Fruit fly (Drosophila melanogaster) whole organism, embryonic: ENCODE measurements around the gene CG10959.

ENCODE experiments used
- Antp ChIP-seq: fragments of 200-800 bp; sonication (Bioruptor generic); optimal IDR thresholded peaks from 3 replicates; lab custom pipeline; 2016; ENCODE audit warnings: missing biosample characterization, missing genetic modification characterization
- Asciz ChIP-seq: fragments of 200-800 bp; sonication (Bioruptor generic); optimal IDR thresholded peaks from 2 replicates; lab custom pipeline; 2017; ENCODE audit warnings: missing biosample characterization, mild to moderate bottlenecking, missing genetic modification characterization, missing genetic modification reagents
- Atf3 ChIP-seq: fragments of 200-800 bp; sonication (Bioruptor generic); optimal IDR thresholded peaks from 3 replicates; lab custom pipeline; 2016; ENCODE audit warnings: missing biosample characterization, missing genetic modification characterization
- B-H1 ChIP-seq: fragments of 200-800 bp; sonication (Bioruptor generic); IDR thresholded peaks from 3 replicates; pipeline ENCODE4 v1.3.6; 2022; ENCODE audit warnings: missing biosample characterization, missing genetic modification characterization
- CG10267 ChIP-seq: fragments of 200-800 bp; sonication (Bioruptor generic); optimal IDR thresholded peaks from 2 replicates; lab custom pipeline; 2018; ENCODE audit warnings: missing biosample characterization, mild to moderate bottlenecking, missing genetic modification characterization, moderate library complexity
- CG10366 ChIP-seq: fragments of 200-800 bp; sonication (Bioruptor generic); IDR thresholded peaks from 2 replicates; pipeline ENCODE4 v1.3.6; 2022; ENCODE audit warnings: missing biosample characterization, missing genetic modification characterization
- CG10462 ChIP-seq: fragments of 200-800 bp; sonication (Bioruptor generic); optimal IDR thresholded peaks from 2 replicates; lab custom pipeline; 2016; ENCODE audit warnings: missing biosample characterization, missing genetic modification characterization
- CG11723 ChIP-seq: fragments of 200-800 bp; sonication (Bioruptor generic); optimal IDR thresholded peaks from 2 replicates; lab custom pipeline; 2017; ENCODE audit warnings: missing biosample characterization, mild to moderate bottlenecking, missing genetic modification characterization
- CG14014 ChIP-seq: fragments of 200-800 bp; sonication (Bioruptor generic); IDR thresholded peaks from 2 replicates; pipeline ENCODE4 v1.3.6; 2022; ENCODE audit warnings: missing biosample characterization, missing genetic modification characterization
- CG14050 ChIP-seq: fragments of 200-800 bp; sonication (Bioruptor generic); IDR thresholded peaks from 3 replicates; pipeline ENCODE4 v1.3.6; 2022; ENCODE audit warnings: missing biosample characterization, missing genetic modification characterization
- CG15269 ChIP-seq: fragments of 200-800 bp; sonication (Bioruptor generic); optimal IDR thresholded peaks from 2 replicates; lab custom pipeline; 2018; ENCODE audit warnings: missing biosample characterization, mild to moderate bottlenecking, missing genetic modification characterization, moderate library complexity
- CG1603 ChIP-seq: fragments of 200-800 bp; sonication (Bioruptor generic); optimal IDR thresholded peaks from 2 replicates; lab custom pipeline; 2019; ENCODE audit warnings: missing biosample characterization, mild to moderate bottlenecking, missing genetic modification characterization, moderate library complexity
- CG16779 ChIP-seq: fragments of 200-800 bp; sonication (Bioruptor generic); IDR thresholded peaks from 2 replicates; pipeline ENCODE4 v1.3.6; 2022; ENCODE audit warnings: missing biosample characterization, missing genetic modification characterization
- CG17359 ChIP-seq: fragments of 200-800 bp; sonication (Bioruptor generic); optimal IDR thresholded peaks from 3 replicates; lab custom pipeline; 2018; ENCODE audit warnings: missing biosample characterization, mild to moderate bottlenecking, missing genetic modification characterization, moderate library complexity
- CG1792 ChIP-seq: fragments of 200-800 bp; sonication (Bioruptor generic); optimal IDR thresholded peaks from 2 replicates; lab custom pipeline; 2016; ENCODE audit warnings: missing biosample characterization, missing genetic modification characterization
- CG2129 ChIP-seq: fragments of 200-800 bp; sonication (Bioruptor generic); IDR thresholded peaks from 2 replicates; pipeline ENCODE4 v1.3.6; 2022; ENCODE audit warnings: missing biosample characterization, missing genetic modification characterization; ENCODE audit not compliant: partially characterized antibody
- CG31224 ChIP-seq: fragments of 200-800 bp; sonication (Bioruptor generic); IDR thresholded peaks from 2 replicates; pipeline ENCODE4 v1.3.6; 2022; ENCODE audit warnings: missing biosample characterization, missing genetic modification characterization
- CG4730 ChIP-seq: fragments of 200-800 bp; sonication (Bioruptor generic); IDR thresholded peaks from 2 replicates; pipeline ENCODE4 v1.3.6; 2022; ENCODE audit warnings: missing biosample characterization, missing genetic modification characterization
- CG6175 ChIP-seq: fragments of 200-800 bp; sonication (Bioruptor generic); IDR thresholded peaks from 3 replicates; pipeline ENCODE4 v1.3.6; 2022; ENCODE audit warnings: missing biosample characterization, missing genetic modification characterization
- CG7372 ChIP-seq: fragments of 200-800 bp; sonication (Bioruptor generic); IDR thresholded peaks from 2 replicates; pipeline ENCODE4 v1.3.6; 2022; ENCODE audit warnings: missing biosample characterization, missing genetic modification characterization
- CG8359 ChIP-seq: fragments of 200-800 bp; sonication (Bioruptor generic); optimal IDR thresholded peaks from 2 replicates; lab custom pipeline; 2017; ENCODE audit warnings: missing biosample characterization, mild to moderate bottlenecking, missing genetic modification characterization, borderline replicate concordance
- CG9817 ChIP-seq: fragments of 200-800 bp; sonication (Bioruptor generic); optimal IDR thresholded peaks from 2 replicates; lab custom pipeline; 2018; ENCODE audit warnings: missing biosample characterization, mild to moderate bottlenecking, missing genetic modification characterization, moderate library complexity
- Dbx ChIP-seq: fragments of 200-800 bp; sonication (Bioruptor generic); IDR thresholded peaks from 3 replicates; pipeline ENCODE4 v1.3.6; 2022; ENCODE audit warnings: missing biosample characterization, missing genetic modification characterization
- Dll ChIP-seq: fragments of 200-800 bp; sonication (Bioruptor generic); IDR thresholded peaks from 4 replicates; pipeline ENCODE4 v1.3.6; 2022; ENCODE audit warnings: missing biosample characterization, missing genetic modification characterization; ENCODE audit not compliant: partially characterized antibody
- Dp ChIP-seq: fragments of 200-800 bp; sonication (Bioruptor generic); optimal IDR thresholded peaks from 2 replicates; lab custom pipeline; 2018; ENCODE audit warnings: missing biosample characterization, mild to moderate bottlenecking, missing genetic modification characterization, moderate library complexity
- NC2β ChIP-seq: fragments of 200-800 bp; sonication (Bioruptor generic); optimal IDR thresholded peaks from 2 replicates; lab custom pipeline; 2016; ENCODE audit warnings: missing biosample characterization, missing genetic modification characterization
- NK7.1 ChIP-seq: fragments of 200-800 bp; sonication (Bioruptor generic); optimal IDR thresholded peaks from 3 replicates; lab custom pipeline; 2016; ENCODE audit warnings: missing biosample characterization, missing genetic modification characterization
- Optix ChIP-seq: fragments of 200-800 bp; sonication (Bioruptor generic); IDR thresholded peaks from 3 replicates; pipeline ENCODE4 v1.3.6; 2022; ENCODE audit warnings: missing biosample characterization, missing genetic modification characterization
- Spps ChIP-seq: fragments of 200-800 bp; sonication (Bioruptor generic); optimal IDR thresholded peaks from 2 replicates; lab custom pipeline; 2018; ENCODE audit warnings: missing biosample characterization, mild to moderate bottlenecking, missing genetic modification characterization
- TFAM ChIP-seq: fragments of 200-800 bp; sonication (Bioruptor generic); optimal IDR thresholded peaks from 2 replicates; lab custom pipeline; 2017; ENCODE audit warnings: missing biosample characterization, missing genetic modification characterization, inconsistent platforms
- ac ChIP-seq: fragments of 200-800 bp; sonication (Bioruptor generic); optimal IDR thresholded peaks from 3 replicates; lab custom pipeline; 2017; ENCODE audit warnings: missing biosample characterization, mild to moderate bottlenecking, missing genetic modification characterization
- ato ChIP-seq: fragments of 200-800 bp; sonication (Bioruptor generic); IDR thresholded peaks from 2 replicates; pipeline ENCODE4 v1.3.6; 2022; ENCODE audit warnings: missing biosample characterization, missing genetic modification characterization; ENCODE audit not compliant: partially characterized antibody
- bab2 ChIP-seq: fragments of 200-800 bp; sonication (Bioruptor generic); optimal IDR thresholded peaks from 2 replicates; lab custom pipeline; 2016; ENCODE audit warnings: missing biosample characterization, missing genetic modification characterization
- bbx ChIP-seq: fragments of 200-800 bp; sonication (Bioruptor generic); IDR thresholded peaks from 2 replicates; pipeline ENCODE4 v1.3.6; 2022; ENCODE audit warnings: missing biosample characterization, missing genetic modification characterization; ENCODE audit not compliant: partially characterized antibody
- crol ChIP-seq: fragments of 200-800 bp; sonication (Bioruptor generic); IDR thresholded peaks from 2 replicates; pipeline ENCODE4 v1.3.6; 2022; ENCODE audit warnings: missing biosample characterization, missing genetic modification characterization
- cwo ChIP-seq: fragments of 200-800 bp; sonication (Bioruptor generic); optimal IDR thresholded peaks from 3 replicates; lab custom pipeline; 2017; ENCODE audit warnings: missing biosample characterization, missing genetic modification characterization, mild to moderate bottlenecking, moderate library complexity, missing genetic modification reagents
- dan ChIP-seq: fragments of 200-800 bp; sonication (Bioruptor generic); IDR thresholded peaks from 2 replicates; pipeline ENCODE4 v1.3.6; 2022; ENCODE audit warnings: missing biosample characterization, missing genetic modification characterization
- dmrt99B ChIP-seq: fragments of 200-800 bp; sonication (Bioruptor generic); optimal IDR thresholded peaks from 2 replicates; lab custom pipeline; 2018; ENCODE audit warnings: missing biosample characterization, mild to moderate bottlenecking, missing genetic modification characterization, moderate library complexity
- kay ChIP-seq: fragments of 200-800 bp; sonication (Bioruptor generic); optimal IDR thresholded peaks from 2 replicates; lab custom pipeline; 2016; ENCODE audit warnings: missing biosample characterization, missing genetic modification characterization
- lmd ChIP-seq: fragments of 200-800 bp; sonication (Bioruptor generic); IDR thresholded peaks from 2 replicates; pipeline ENCODE4 v1.3.6; 2022; ENCODE audit warnings: missing biosample characterization, missing genetic modification characterization
- mirr ChIP-seq: fragments of 200-800 bp; sonication (Bioruptor generic); optimal IDR thresholded peaks from 3 replicates; lab custom pipeline; 2018; ENCODE audit warnings: missing biosample characterization, mild to moderate bottlenecking, missing genetic modification characterization
- onecut ChIP-seq: fragments of 200-800 bp; sonication (Bioruptor generic); IDR thresholded peaks from 2 replicates; pipeline ENCODE4 v1.3.6; 2022; ENCODE audit warnings: missing biosample characterization, missing genetic modification characterization
- org-1 ChIP-seq: fragments of 200-800 bp; sonication (Bioruptor generic); optimal IDR thresholded peaks from 2 replicates; lab custom pipeline; 2017; ENCODE audit warnings: missing biosample characterization, missing genetic modification characterization
- pfk ChIP-seq: fragments of 200-800 bp; sonication (Bioruptor generic); optimal IDR thresholded peaks from 2 replicates; lab custom pipeline; 2018; ENCODE audit warnings: missing biosample characterization, mild to moderate bottlenecking, missing genetic modification characterization, moderate library complexity
- repo ChIP-seq: fragments of 200-800 bp; sonication (Bioruptor generic); optimal IDR thresholded peaks from 2 replicates; lab custom pipeline; 2016; ENCODE audit warnings: missing biosample characterization, missing genetic modification characterization
- schlank ChIP-seq: fragments of 200-800 bp; sonication (Bioruptor generic); optimal IDR thresholded peaks from 2 replicates; lab custom pipeline; 2018; ENCODE audit warnings: missing biosample characterization, mild to moderate bottlenecking, missing genetic modification characterization
- scrt ChIP-seq: fragments of 200-800 bp; sonication (Bioruptor generic); optimal IDR thresholded peaks from 2 replicates; lab custom pipeline; 2018; ENCODE audit warnings: missing biosample characterization, mild to moderate bottlenecking, missing genetic modification characterization, moderate library complexity
- wek ChIP-seq: fragments of 200-800 bp; sonication (Bioruptor generic); optimal IDR thresholded peaks from 3 replicates; lab custom pipeline; 2018; ENCODE audit warnings: missing biosample characterization, mild to moderate bottlenecking, missing genetic modification characterization, moderate library complexity
- zfh1 ChIP-seq: fragments of 200-800 bp; sonication (Bioruptor generic); IDR thresholded peaks from 3 replicates; pipeline ENCODE4 v1.3.6; 2022; ENCODE audit warnings: missing biosample characterization, missing genetic modification characterization

CG10959 gene

DNA sequence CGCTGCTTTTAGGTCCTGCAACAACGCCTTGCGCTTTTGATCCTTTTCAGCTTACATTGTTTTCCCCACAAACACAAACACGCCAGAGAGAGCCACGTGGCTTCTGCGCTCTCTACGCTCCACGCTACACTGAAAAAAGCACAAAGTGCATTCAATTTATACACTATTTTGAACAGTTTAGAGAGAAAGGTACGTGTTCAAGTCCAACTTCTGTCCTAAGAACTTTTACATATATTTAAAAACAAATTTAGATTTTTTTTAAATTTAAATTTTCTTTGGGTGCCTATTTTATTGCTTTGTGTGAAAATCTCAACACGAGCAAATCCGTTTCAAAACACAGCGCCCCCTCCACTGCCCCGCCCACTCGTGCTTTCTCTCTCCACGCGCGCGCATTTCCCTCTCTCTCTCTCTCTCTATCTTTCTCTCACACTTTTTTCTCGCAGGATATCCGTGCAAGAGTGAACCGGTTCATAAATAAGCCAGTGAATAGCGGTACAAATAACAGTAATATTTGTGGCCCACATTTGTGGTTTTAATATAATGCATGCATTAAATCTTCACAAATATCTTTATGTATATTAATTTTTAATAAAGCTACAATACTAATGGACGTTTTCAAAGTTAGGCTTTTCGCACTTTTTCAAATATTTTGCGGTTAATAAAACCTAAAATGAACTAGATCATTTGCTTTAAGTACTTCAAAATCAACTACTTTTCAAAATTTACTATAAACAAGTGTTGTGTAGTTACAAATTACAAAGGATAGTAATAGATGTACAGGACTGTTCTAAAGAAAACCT is 48.4 kb upstream of the CG10959 start:
- TF ChIP-seq CG2129 (GFP tag; lab: Robert Waterston, UW): no peak
- peak; percentile 46 for TF ChIP-seq Antp (GFP tag; lab: Kevin White, UChicago)
- TF ChIP-seq CG10267: peak; percentile 74
- TF ChIP-seq CG7372: peak; percentile 80
- no peak for TF ChIP-seq ato (GFP tag; lab: Robert Waterston, UW)
- no peak for TF ChIP-seq pfk (GFP tag; lab: Kevin White, UChicago)
- TF ChIP-seq crol (GFP tag; lab: Robert Waterston, UW): no peak
- no peak for TF ChIP-seq CG16779 (GFP tag; lab: Robert Waterston, UW)
- TF ChIP-seq B-H1 (GFP tag; lab: Robert Waterston, UW): peak; percentile 76; the same call in 2 of the 3 replicates
- TF ChIP-seq CG1603 (tag; lab: Kevin White, UChicago): peak; percentile 51
- peak; percentile 28 for TF ChIP-seq mirr
- TF ChIP-seq CG10462 (GFP tag; lab: Kevin White, UChicago): peak; percentile 39
- TF ChIP-seq CG15269: peak; percentile 87
- no peak for TF ChIP-seq repo (GFP tag; lab: Kevin White, UChicago)
- peak; percentile 70 for TF ChIP-seq org-1 (GFP tag; lab: Kevin White, UChicago)
- peak; percentile 69 for TF ChIP-seq onecut
- 0 out of 3 replicates have a peak, but pooled peaks have one; percentile 64 for TF ChIP-seq CG6175 (GFP tag; lab: Robert Waterston, UW)
- peak; percentile 12 for TF ChIP-seq kay (GFP tag; lab: Kevin White, UChicago)
- peak; percentile 19 for TF ChIP-seq NC2β (GFP tag; lab: Kevin White, UChicago)
- peak; percentile 17 for TF ChIP-seq CG8359 (GFP tag; lab: Kevin White, UChicago)
- peak; percentile 90 for TF ChIP-seq CG14014 (GFP tag; lab: Robert Waterston, UW)
- TF ChIP-seq Dp (GFP tag; lab: Kevin White, UChicago): no peak
- TF ChIP-seq Dll (GFP tag; lab: Robert Waterston, UW): no peak
- TF ChIP-seq Optix (GFP tag; lab: Robert Waterston, UW): peak; percentile 72; the same call in 2 of the 3 replicates
- TF ChIP-seq wek: no peak
- peak; percentile 84 for TF ChIP-seq cwo (GFP tag; lab: Kevin White, UChicago)
- TF ChIP-seq bab2: peak; percentile 58
- TF ChIP-seq Asciz (GFP tag; lab: Kevin White, UChicago): peak; percentile 81
- peak; percentile 90 for TF ChIP-seq dmrt99B (tag; lab: Kevin White, UChicago)
- TF ChIP-seq zfh1: peak; percentile 85
- no peak for TF ChIP-seq TFAM (GFP tag; lab: Kevin White, UChicago)
- TF ChIP-seq ac (GFP tag; lab: Kevin White, UChicago): no peak
- TF ChIP-seq CG1792 (GFP tag; lab: Kevin White, UChicago): peak; percentile 48
- TF ChIP-seq CG4730: peak; percentile 80
- TF ChIP-seq Atf3 (GFP tag; lab: Kevin White, UChicago): no peak
- TF ChIP-seq NK7.1 (GFP tag; lab: Kevin White, UChicago): peak; percentile 40
- peak; percentile 47; the same call in 1 of the 2 replicates for TF ChIP-seq CG31224
- peak; percentile 43 for TF ChIP-seq schlank
- peak; percentile 85 for TF ChIP-seq lmd (GFP tag; lab: Robert Waterston, UW)
- TF ChIP-seq CG10366 (GFP tag; lab: Robert Waterston, UW): peak; percentile 82
- no peak for TF ChIP-seq bbx (GFP tag; lab: Robert Waterston, UW)
- peak; percentile 52 for TF ChIP-seq CG11723 (GFP tag; lab: Kevin White, UChicago)
- peak; percentile 86 for TF ChIP-seq scrt (GFP tag; lab: Kevin White, UChicago)
- peak; percentile 90 for TF ChIP-seq CG17359 (tag; lab: Kevin White, UChicago)
- TF ChIP-seq dan (GFP tag; lab: Robert Waterston, UW): no peak
- peak; percentile 84 for TF ChIP-seq CG14050
- peak; percentile 91 for TF ChIP-seq Dbx (GFP tag; lab: Robert Waterston, UW)
- TF ChIP-seq CG9817 (tag; lab: Kevin White, UChicago): peak; percentile 57
- TF ChIP-seq Spps (tag; lab: Kevin White, UChicago): peak; percentile 58
